Worm (Caenorhabditis elegans) whole organism, L4 larva: ENCODE measurements around the gene tni-4.

Experiments used
- F26F4.8 ChIP-seq: fragments of 200-800 bp; sonication (Bioruptor generic); conservative IDR thresholded peaks from 2 replicates; pipeline ENCODE4 v1.3.6; 2022; ENCODE audit warnings: missing genetic modification characterization, missing compliant biosample characterization
- ceh-28 ChIP-seq: fragments of 150-350 bp; optimal IDR thresholded peaks from 2 replicates; lab custom pipeline; 2014; ENCODE audit warnings: missing biosample characterization, missing genetic modification reagents, missing genetic modification characterization
- snpc-4 ChIP-seq: fragments of 150-350 bp; optimal IDR thresholded peaks from 2 replicates; lab custom pipeline; 2014; ENCODE audit warnings: missing biosample characterization, missing genetic modification characterization

ce11 chrIV:5204573-5204972 is at the start of gene tni-4:
- TF ChIP-seq snpc-4 (tag; lab: Kevin White, UChicago) (no peak), F26F4.8 (GFP tag; lab: Robert Waterston, UW) (no peak), ceh-28 (tag; lab: Kevin White, UChicago) (no peak)
